Fruit fly (Drosophila melanogaster) whole organism, pupa: ENCODE data around the gene bab1.
A peak's percentile ranks its signal among the peaks of the same experiment; 100 is the strongest.

Experiments
- CG10348 ChIP-seq: fragments of 200-800 bp; sonication (Bioruptor generic); IDR thresholded peaks from 2 replicates; pipeline ENCODE4 v1.3.6; 2022; ENCODE audit warnings: missing biosample characterization, missing genetic modification characterization
- CG12605 ChIP-seq: fragments of 200-800 bp; sonication (Bioruptor generic); IDR thresholded peaks from 2 replicates; pipeline ENCODE4 v1.3.6; 2022; ENCODE audit warnings: missing biosample characterization, missing genetic modification characterization
- CG13204 ChIP-seq: fragments of 200-800 bp; sonication (Bioruptor generic); optimal IDR thresholded peaks from 2 replicates; lab custom pipeline; 2018; ENCODE audit warnings: missing biosample characterization, mild to moderate bottlenecking, missing genetic modification characterization, moderate library complexity
- CG14655 ChIP-seq: fragments of 200-800 bp; sonication (Bioruptor generic); optimal IDR thresholded peaks from 3 replicates; lab custom pipeline; 2017; ENCODE audit warnings: mild to moderate bottlenecking, missing biosample characterization, missing genetic modification reagents, missing genetic modification characterization
- CG15710 ChIP-seq: fragments of 200-800 bp; sonication (Bioruptor generic); optimal IDR thresholded peaks from 2 replicates; lab custom pipeline; 2018; ENCODE audit warnings: missing biosample characterization, mild to moderate bottlenecking, missing genetic modification characterization, moderate library complexity
- CG17806 ChIP-seq: fragments of 200-800 bp; sonication (Bioruptor generic); optimal IDR thresholded peaks from 2 replicates; lab custom pipeline; 2018; ENCODE audit warnings: missing biosample characterization, mild to moderate bottlenecking, missing genetic modification characterization, moderate library complexity
- CG32121 ChIP-seq: fragments of 200-800 bp; sonication (Bioruptor generic); IDR thresholded peaks from 2 replicates; pipeline ENCODE4 v1.3.6; 2022; ENCODE audit warnings: missing biosample characterization, missing genetic modification characterization
- CG34367 ChIP-seq: fragments of 200-800 bp; sonication (Bioruptor generic); optimal IDR thresholded peaks from 2 replicates; lab custom pipeline; 2018; ENCODE audit warnings: missing biosample characterization, mild to moderate bottlenecking, missing genetic modification characterization
- CG4496 ChIP-seq: fragments of 200-800 bp; sonication (Bioruptor generic); IDR thresholded peaks from 3 replicates; pipeline ENCODE4 v1.3.6; 2022; ENCODE audit warnings: missing biosample characterization, missing genetic modification characterization
- CG8159 ChIP-seq: fragments of 200-800 bp; sonication (Bioruptor generic); optimal IDR thresholded peaks from 3 replicates; lab custom pipeline; 2018; ENCODE audit warnings: missing biosample characterization, mild to moderate bottlenecking, missing genetic modification characterization, moderate library complexity
- CG8301 ChIP-seq: fragments of 200-800 bp; sonication (Bioruptor generic); optimal IDR thresholded peaks from 2 replicates; lab custom pipeline; 2018; ENCODE audit warnings: missing biosample characterization, mild to moderate bottlenecking, missing genetic modification characterization
- CG9948 ChIP-seq: fragments of 200-800 bp; sonication (Bioruptor generic); optimal IDR thresholded peaks from 2 replicates; lab custom pipeline; 2018; ENCODE audit warnings: missing biosample characterization, mild to moderate bottlenecking, missing genetic modification characterization, moderate library complexity
- D1 ChIP-seq: fragments of 200-800 bp; sonication (Bioruptor generic); optimal IDR thresholded peaks from 2 replicates; lab custom pipeline; 2018; ENCODE audit warnings: missing biosample characterization, mild to moderate bottlenecking, missing genetic modification characterization, moderate library complexity
- EcR ChIP-seq: fragments of 200-800 bp; sonication (Bioruptor generic); optimal IDR thresholded peaks from 3 replicates; lab custom pipeline; 2019; ENCODE audit warnings: missing biosample characterization, missing genetic modification characterization, mild to moderate bottlenecking, moderate library complexity, missing genetic modification reagents
- Ets98B ChIP-seq: fragments of 200-800 bp; sonication (Bioruptor generic); IDR thresholded peaks from 2 replicates; pipeline ENCODE4 v1.3.6; 2022; ENCODE audit warnings: missing biosample characterization, missing genetic modification characterization
- Pif1A ChIP-seq: fragments of 200-800 bp; sonication (Bioruptor generic); optimal IDR thresholded peaks from 3 replicates; lab custom pipeline; 2016; ENCODE audit warnings: missing biosample characterization, missing genetic modification characterization
- Pif1B ChIP-seq: fragments of 200-800 bp; sonication (Bioruptor generic); optimal IDR thresholded peaks from 3 replicates; lab custom pipeline; 2016; ENCODE audit warnings: missing biosample characterization, missing genetic modification characterization
- Snoo ChIP-seq: fragments of 200-800 bp; sonication (Bioruptor generic); optimal IDR thresholded peaks from 3 replicates; lab custom pipeline; 2017; ENCODE audit warnings: missing biosample characterization, mild to moderate bottlenecking, missing genetic modification characterization, inconsistent platforms
- fd96Ca ChIP-seq: fragments of 200-800 bp; sonication (Bioruptor generic); IDR thresholded peaks from 3 replicates; pipeline ENCODE4 v1.3.6; 2022; ENCODE audit warnings: missing biosample characterization, missing genetic modification characterization
- gl ChIP-seq: fragments of 200-800 bp; sonication (Bioruptor generic); optimal IDR thresholded peaks from 2 replicates; lab custom pipeline; 2018; ENCODE audit warnings: missing biosample characterization, mild to moderate bottlenecking, missing genetic modification characterization
- rn ChIP-seq: fragments of 200-800 bp; sonication (Bioruptor generic); IDR thresholded peaks from 2 replicates; pipeline ENCODE4 v1.3.6; 2022; ENCODE audit warnings: missing biosample characterization, missing genetic modification characterization

bab1 gene

dm6 chr3L:1100660-1101139 is at the start of gene bab1:
TSS of gene bab1 (minus strand) at chr3L:1101089.
- no peak for TF ChIP-seq fd96Ca

- no peak for TF ChIP-seq EcR (GFP tag; lab: Kevin White, UChicago)
- TF ChIP-seq CG10348 (GFP tag; lab: Robert Waterston, UW) = no peak
- TF ChIP-seq D1 (tag; lab: Kevin White, UChicago) = no peak
- no peak for TF ChIP-seq CG34367 (tag; lab: Kevin White, UChicago)
- no peak for TF ChIP-seq CG9948 (tag; lab: Kevin White, UChicago)
- TF ChIP-seq CG14655 (GFP tag; lab: Kevin White, UChicago) = peak; percentile 27
- 0 out of 3 replicates have a peak, but pooled peaks have one; percentile 12 for TF ChIP-seq CG4496 (GFP tag; lab: Robert Waterston, UW)
- peak; percentile 38; the same call in 1 of the 3 replicates for TF ChIP-seq fd96Ca
- no peak for TF ChIP-seq CG17806 (tag; lab: Kevin White, UChicago)
These were observed 48.3 kb upstream of the bab1 start for dm6 chr3L:1149230-1149629.

- no peak for TF ChIP-seq Pif1B
- TF ChIP-seq Ets98B (GFP tag; lab: Robert Waterston, UW) = no peak
- TF ChIP-seq CG12605 (GFP tag; lab: Robert Waterston, UW) = no peak
- TF ChIP-seq CG9948 (tag; lab: Kevin White, UChicago) = no peak
- no peak for TF ChIP-seq rn (GFP tag; lab: Robert Waterston, UW)
- no peak for TF ChIP-seq D1 (tag; lab: Kevin White, UChicago)
- no peak for TF ChIP-seq CG10348 (GFP tag; lab: Robert Waterston, UW)
- no peak for TF ChIP-seq Pif1A (GFP tag; lab: Kevin White, UChicago)
- TF ChIP-seq CG4496 (GFP tag; lab: Robert Waterston, UW) = no peak
- no peak for TF ChIP-seq CG32121 (GFP tag; lab: Robert Waterston, UW)
- TF ChIP-seq CG17806 (tag; lab: Kevin White, UChicago) = no peak
- no peak for TF ChIP-seq CG8301
These were observed 45.6 kb upstream of the bab1 start for dm6 chr3L:1146492-1146891.

- no peak for TF ChIP-seq fd96Ca
- TF ChIP-seq CG8301 = no peak
- no peak for TF ChIP-seq CG14655 (GFP tag; lab: Kevin White, UChicago)
- no peak for TF ChIP-seq rn (GFP tag; lab: Robert Waterston, UW)
- TF ChIP-seq CG9948 (tag; lab: Kevin White, UChicago) = no peak
- no peak for TF ChIP-seq CG17806 (tag; lab: Kevin White, UChicago)
- TF ChIP-seq Pif1B = no peak
- no peak for TF ChIP-seq Ets98B (GFP tag; lab: Robert Waterston, UW)
- TF ChIP-seq CG13204 = no peak
- no peak for TF ChIP-seq CG34367 (tag; lab: Kevin White, UChicago)
- no peak for TF ChIP-seq CG10348 (GFP tag; lab: Robert Waterston, UW)
- no peak for TF ChIP-seq CG15710
- TF ChIP-seq Snoo (tag; lab: Kevin White, UChicago) = no peak
- TF ChIP-seq CG8159 (tag; lab: Kevin White, UChicago) = no peak
- no peak for TF ChIP-seq EcR (GFP tag; lab: Kevin White, UChicago)
- TF ChIP-seq D1 (tag; lab: Kevin White, UChicago) = no peak
- no peak for TF ChIP-seq gl (tag; lab: Kevin White, UChicago)
- TF ChIP-seq CG32121 (GFP tag; lab: Robert Waterston, UW) = no peak
These were observed 39.6 kb upstream of the bab1 start for dm6 chr3L:1140539-1140938.

dm6 chr3L:1139376-1139775 is 38.5 kb upstream of the bab1 start:
- TF ChIP-seq CG8159 (tag; lab: Kevin White, UChicago) (peak; percentile 77), CG34367 (tag; lab: Kevin White, UChicago) (no peak), rn (GFP tag; lab: Robert Waterston, UW) (no peak), Snoo (tag; lab: Kevin White, UChicago) (peak; percentile 23), CG32121 (GFP tag; lab: Robert Waterston, UW) (no peak), CG15710 (peak; percentile 22), D1 (tag; lab: Kevin White, UChicago) (no peak), CG10348 (GFP tag; lab: Robert Waterston, UW) (no peak), EcR (GFP tag; lab: Kevin White, UChicago) (no peak), fd96Ca (peak; percentile 47; the same call in 1 of the 3 replicates), CG4496 (GFP tag; lab: Robert Waterston, UW) (peak; percentile 68; the same call in 1 of the 3 replicates), CG13204 (no peak), CG12605 (GFP tag; lab: Robert Waterston, UW) (peak; percentile 42; the same call in 1 of the 2 replicates), CG9948 (tag; lab: Kevin White, UChicago) (peak; percentile 64), Ets98B (GFP tag; lab: Robert Waterston, UW) (0 out of 2 replicates have a peak, but pooled peaks have one; percentile 12), CG17806 (tag; lab: Kevin White, UChicago) (peak; percentile 59), CG14655 (GFP tag; lab: Kevin White, UChicago) (peak; percentile 58), Pif1A (GFP tag; lab: Kevin White, UChicago) (peak; percentile 47), Pif1B (peak; percentile 27), CG8301 (peak; percentile 40), gl (tag; lab: Kevin White, UChicago) (peak; percentile 52)

dm6 chr3L:1137509-1137908 is 36.6 kb upstream of the bab1 start:
- TF ChIP-seq EcR (GFP tag; lab: Kevin White, UChicago) (no peak), Snoo (tag; lab: Kevin White, UChicago) (no peak), Pif1B (no peak), CG4496 (GFP tag; lab: Robert Waterston, UW) (no peak)
